Fruit fly (Drosophila melanogaster): ENCODE measurements around the gene Brd.

Gene Brd

dm6 chr3L:14971893-14972624 lies 408 bp upstream of the Brd start (continued):
- TF ChIP-seq CG33213 (GFP tag; optimal IDR thresholded peaks at IDR 0.05) (no peak), D19B (GFP tag; optimal IDR thresholded peaks at IDR 0.05) (no peak), MTF-1 (GFP tag; optimal IDR thresholded peaks at IDR 0.05; ENCODE audit: borderline replicate concordance) (no peak), mam (GFP tag; optimal IDR thresholded peaks at IDR 0.05) (no peak), CG9797 (GFP tag; optimal IDR thresholded peaks at IDR 0.05) (no peak), CkIIα-i1 (GFP tag; IDR thresholded peaks at IDR 0.05) (no peak), CG1024 (GFP tag; IDR thresholded peaks at IDR 0.05) (no peak), Bteb2 (GFP tag; optimal IDR thresholded peaks at IDR 0.05) (no peak), lmd (GFP tag; IDR thresholded peaks at IDR 0.05) (no peak), unpg (GFP tag; optimal IDR thresholded peaks at IDR 0.05) (no peak), sqz (GFP tag; optimal IDR thresholded peaks at IDR 0.05) (no peak), CG3281 (GFP tag; optimal IDR thresholded peaks at IDR 0.05) (no peak), klu (GFP tag; IDR thresholded peaks at IDR 0.05) (no peak), lov (optimal IDR thresholded peaks at IDR 0.05) (no peak), lov (GFP tag; IDR thresholded peaks at IDR 0.05) (0 out of 3 replicates have a peak, but pooled peaks have one; percentile 59), CG10431 (GFP tag; optimal IDR thresholded peaks at IDR 0.05) (no peak), CG8924 (tag; optimal IDR thresholded peaks at IDR 0.05) (peak; percentile 21), cad (GFP tag; optimal IDR thresholded peaks at IDR 0.05) (no peak), ham (GFP tag; IDR thresholded peaks at IDR 0.05) (no peak), Vsx1 (GFP tag; optimal IDR thresholded peaks at IDR 0.05) (no peak), CG6272 (GFP tag; IDR thresholded peaks at IDR 0.05) (no peak), dati (GFP tag; IDR thresholded peaks at IDR 0.05) (no peak), sisA (GFP tag; IDR thresholded peaks at IDR 0.05) (no peak), vnd (GFP tag; IDR thresholded peaks at IDR 0.05; ENCODE audit: partially characterized antibody) (no peak), insv (GFP tag; optimal IDR thresholded peaks at IDR 0.05) (no peak), Camta (GFP tag; optimal IDR thresholded peaks at IDR 0.05) (no peak), Hmx (GFP tag; optimal IDR thresholded peaks at IDR 0.05) (no peak), inv (GFP tag; IDR thresholded peaks at IDR 0.05; ENCODE audit: partially characterized antibody) (no peak), al (GFP tag; IDR thresholded peaks at IDR 0.05) (no peak), Hr51 (GFP tag; optimal IDR thresholded peaks at IDR 0.05) (no peak), Eip74EF (GFP tag; optimal IDR thresholded peaks at IDR 0.05) (no peak), CG1233 (GFP tag; optimal IDR thresholded peaks at IDR 0.05) (peak; percentile 15), Stat92E (GFP tag; optimal IDR thresholded peaks at IDR 0.05) (no peak), vvl (GFP tag; IDR thresholded peaks at IDR 0.05) (no peak), hkb (optimal IDR thresholded peaks at IDR 0.05) (no peak), hkb (GFP tag; IDR thresholded peaks at IDR 0.05) (no peak), rib (GFP tag; IDR thresholded peaks at IDR 0.05) (no peak), pb (GFP tag; optimal IDR thresholded peaks at IDR 0.05) (no peak), z (GFP tag; IDR thresholded peaks at IDR 0.05) (no peak), CG12155 (GFP tag; optimal IDR thresholded peaks at IDR 0.05) (no peak)

dm6 chr3L:14973251-14973625 lies 771 bp downstream of the Brd start:
- TF ChIP-seq sens (GFP tag) (no peak), cad (GFP tag; optimal IDR thresholded peaks at IDR 0.05) (peak; percentile 48), nom (GFP tag; optimal IDR thresholded peaks at IDR 0.05) (no peak), Dad (GFP tag; optimal IDR thresholded peaks at IDR 0.05) (no peak), vvl (GFP tag; IDR thresholded peaks at IDR 0.05) (0 out of 2 replicates have a peak, but pooled peaks have one; percentile 2), HLH3B (GFP tag; IDR thresholded peaks at IDR 0.05) (no peak), Hr78 (GFP tag; optimal IDR thresholded peaks at IDR 0.05) (no peak), esg (GFP tag; conservative IDR thresholded peaks at IDR 0.05) (no peak), Blimp-1 (GFP tag; optimal IDR thresholded peaks at IDR 0.05) (peak; percentile 51), CG30403 (GFP tag; optimal IDR thresholded peaks at IDR 0.05) (no peak), ERR (GFP tag; optimal IDR thresholded peaks at IDR 0.05) (no peak), rib (GFP tag; IDR thresholded peaks at IDR 0.05) (0 out of 2 replicates have a peak, but pooled peaks have one; percentile 12), Opbp (GFP tag; IDR thresholded peaks at IDR 0.05; ENCODE audit: partially characterized antibody) (peak; percentile 15; the same call in 1 of the 3 replicates), insv (GFP tag; optimal IDR thresholded peaks at IDR 0.05) (no peak), zfh1 (GFP tag; IDR thresholded peaks at IDR 0.05) (no peak), CG4282 (GFP tag; optimal IDR thresholded peaks at IDR 0.05) (no peak)
